Fruit fly (Drosophila melanogaster): ENCODE measurements around the gene CG5555.

Gene CG5555

DNA sequence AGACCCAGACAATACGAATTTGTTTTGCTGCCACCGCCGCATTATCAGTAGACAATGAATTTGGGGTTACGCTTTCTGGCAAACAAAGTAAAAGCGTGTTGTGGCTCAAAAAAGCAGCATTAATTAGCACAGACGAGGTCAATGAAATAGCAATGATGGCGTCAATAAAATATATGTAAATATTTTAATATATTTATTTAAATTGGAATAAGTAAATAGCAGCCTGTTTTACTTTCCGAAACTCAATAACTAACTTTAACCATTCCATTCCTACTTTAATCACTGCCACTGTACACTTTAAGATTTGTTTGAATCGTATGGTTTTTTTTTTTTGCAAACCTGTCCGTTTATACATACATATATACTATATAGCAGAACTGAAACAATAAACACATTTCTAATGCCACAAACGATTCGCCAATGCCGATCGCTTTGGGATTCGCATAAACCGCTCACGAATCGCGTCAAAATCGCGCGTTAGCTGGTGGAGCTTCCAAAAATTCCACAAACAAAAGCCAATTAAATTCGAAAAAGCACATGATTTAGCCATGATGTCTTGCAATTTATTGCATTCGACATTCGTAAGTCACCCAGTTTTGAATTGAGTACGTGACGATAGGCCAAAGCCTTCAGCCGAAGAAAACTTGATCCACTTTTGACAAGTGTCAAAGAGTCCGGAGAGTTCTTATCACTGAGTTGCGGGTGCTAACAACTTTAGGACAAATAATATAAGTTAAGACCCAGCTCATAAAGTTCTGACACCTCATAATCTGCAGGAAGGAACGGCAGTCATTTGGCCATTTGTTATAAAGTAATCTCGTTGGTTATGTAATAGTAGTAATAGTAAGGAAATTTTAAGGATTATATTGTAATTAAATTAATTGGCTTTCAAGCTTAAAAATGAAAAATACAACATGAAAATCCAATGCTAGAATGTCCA is 28.2 kb downstream of the CG5555 start (continued):
- TF ChIP-seq CG2889 (GFP tag; IDR thresholded peaks at IDR 0.05) (no peak; the same call in 2 of the 3 replicates), CG31224 (GFP tag; IDR thresholded peaks at IDR 0.05) (peak; percentile 58), Trl (optimal IDR thresholded peaks at IDR 0.05) (no peak), Trl (GFP tag; optimal IDR thresholded peaks at IDR 0.05) (no peak), pfk (GFP tag; optimal IDR thresholded peaks at IDR 0.05) (no peak), sr (GFP tag; IDR thresholded peaks at IDR 0.05) (no peak), cwo (GFP tag; optimal IDR thresholded peaks at IDR 0.05) (peak; percentile 32), gro (GFP tag; optimal IDR thresholded peaks at IDR 0.05) (no peak), kay (GFP tag; optimal IDR thresholded peaks at IDR 0.05) (no peak), gsb-n (tag; optimal IDR thresholded peaks at IDR 0.05) (no peak), Lpt (GFP tag; optimal IDR thresholded peaks at IDR 0.05) (no peak), pho (GFP tag; optimal IDR thresholded peaks at IDR 0.05) (no peak), Dref (GFP tag; IDR thresholded peaks at IDR 0.05) (no peak), en (GFP tag; optimal IDR thresholded peaks at IDR 0.05) (no peak), Sox102F (GFP tag; optimal IDR thresholded peaks at IDR 0.05) (peak; percentile 63), CG4617 (GFP tag; optimal IDR thresholded peaks at IDR 0.05; ENCODE audit: borderline replicate concordance) (no peak), vnd (GFP tag; IDR thresholded peaks at IDR 0.05; ENCODE audit: partially characterized antibody) (no peak), sens (GFP tag) (no peak), her (GFP tag; optimal IDR thresholded peaks at IDR 0.05) (no peak), Awh (GFP tag; IDR thresholded peaks at IDR 0.05) (no peak), YL-1 (GFP tag; optimal IDR thresholded peaks at IDR 0.05) (no peak), Atf3 (GFP tag; optimal IDR thresholded peaks at IDR 0.05) (no peak), Ptx1 (GFP tag; IDR thresholded peaks at IDR 0.05) (peak; percentile 56), caup (GFP tag; optimal IDR thresholded peaks at IDR 0.05; ENCODE audit: severe bottlenecking) (no peak), Dll (GFP tag; IDR thresholded peaks at IDR 0.05; ENCODE audit: partially characterized antibody) (no peak), CG15479 (GFP tag; optimal IDR thresholded peaks at IDR 0.05) (no peak), CG9932 (GFP tag; IDR thresholded peaks at IDR 0.05) (peak; percentile 48; the same call in 1 of the 2 replicates), crp (GFP tag; optimal IDR thresholded peaks at IDR 0.05) (no peak), nmo (GFP tag; optimal IDR thresholded peaks at IDR 0.05) (peak; percentile 24), CG9727 (GFP tag; optimal IDR thresholded peaks at IDR 0.05) (peak; percentile 16), Aef1 (GFP tag; IDR thresholded peaks at IDR 0.05) (peak; percentile 41; the same call in 1 of the 3 replicates), bigmax (GFP tag; optimal IDR thresholded peaks at IDR 0.05) (no peak), HmgZ (tag; optimal IDR thresholded peaks at IDR 0.05) (no peak), Sin3A (optimal IDR thresholded peaks at IDR 0.05) (no peak), luna (GFP tag; optimal IDR thresholded peaks at IDR 0.05) (no peak), kni (GFP tag; optimal IDR thresholded peaks at IDR 0.05) (no peak), CG13424 (tag; optimal IDR thresholded peaks at IDR 0.05) (peak; percentile 27), stc (GFP tag; IDR thresholded peaks at IDR 0.05) (peak; percentile 46), pzg (GFP tag; optimal IDR thresholded peaks at IDR 0.05) (no peak), Dp (GFP tag; optimal IDR thresholded peaks at IDR 0.05) (no peak), ac (GFP tag; optimal IDR thresholded peaks at IDR 0.05) (no peak), ro (GFP tag; IDR thresholded peaks at IDR 0.05) (no peak), CG2712 (tag; optimal IDR thresholded peaks at IDR 0.05) (peak; percentile 17), vvl (GFP tag; IDR thresholded peaks at IDR 0.05) (peak; percentile 78), CG7963 (GFP tag; IDR thresholded peaks at IDR 0.05; ENCODE audit: partially characterized antibody) (no peak), slp2 (GFP tag; optimal IDR thresholded peaks at IDR 0.05) (no peak), CG13775 (GFP tag; optimal IDR thresholded peaks at IDR 0.05) (no peak), HLH4C (GFP tag; IDR thresholded peaks at IDR 0.05; ENCODE audit: partially characterized antibody) (no peak), mam (GFP tag; optimal IDR thresholded peaks at IDR 0.05) (no peak)
